Fruit fly (Drosophila melanogaster) whole organism, embryonic: ENCODE data around the gene syd.

ENCODE experiments used
- ATbp ChIP-seq: fragments of 200-800 bp; sonication (Bioruptor generic); optimal IDR thresholded peaks from 2 replicates; lab custom pipeline; 2017; ENCODE audit warnings: missing biosample characterization, mild to moderate bottlenecking, missing genetic modification characterization, missing genetic modification reagents
- Asciz ChIP-seq: fragments of 200-800 bp; sonication (Bioruptor generic); optimal IDR thresholded peaks from 2 replicates; lab custom pipeline; 2017; ENCODE audit warnings: missing biosample characterization, mild to moderate bottlenecking, missing genetic modification characterization, missing genetic modification reagents
- CG10321 ChIP-seq: fragments of 200-800 bp; sonication (Bioruptor generic); IDR thresholded peaks from 2 replicates; pipeline ENCODE4 v1.3.6; 2022; ENCODE audit warnings: missing biosample characterization, missing genetic modification characterization
- CG11085 ChIP-seq: fragments of 200-800 bp; sonication (Bioruptor generic); IDR thresholded peaks from 2 replicates; pipeline ENCODE4 v1.3.6; 2022; ENCODE audit warnings: missing biosample characterization, missing genetic modification characterization
- CG11456 ChIP-seq: fragments of 200-800 bp; sonication (Bioruptor generic); IDR thresholded peaks from 3 replicates; pipeline ENCODE4 v1.3.6; 2022; ENCODE audit warnings: missing biosample characterization, missing genetic modification characterization
- CG11560 ChIP-seq: fragments of 200-800 bp; sonication (Bioruptor generic); IDR thresholded peaks from 3 replicates; pipeline ENCODE4 v1.3.6; 2022; ENCODE audit warnings: missing biosample characterization, missing genetic modification characterization
- CG12155 ChIP-seq: fragments of 200-800 bp; sonication (Bioruptor generic); optimal IDR thresholded peaks from 3 replicates; lab custom pipeline; 2016; ENCODE audit warnings: missing biosample characterization, missing genetic modification characterization
- CG12769 ChIP-seq: fragments of 200-800 bp; sonication (Bioruptor generic); optimal IDR thresholded peaks from 2 replicates; lab custom pipeline; 2019; ENCODE audit warnings: missing biosample characterization, mild to moderate bottlenecking, missing genetic modification characterization, moderate library complexity
- CG12942 ChIP-seq: fragments of 200-800 bp; sonication (Bioruptor generic); optimal IDR thresholded peaks from 3 replicates; lab custom pipeline; 2016; ENCODE audit warnings: missing biosample characterization, missing genetic modification characterization
- CG17612 ChIP-seq: fragments of 200-800 bp; sonication (Bioruptor generic); IDR thresholded peaks from 2 replicates; pipeline ENCODE4 v1.3.6; 2022; ENCODE audit warnings: missing biosample characterization, missing genetic modification characterization
- CG18476 ChIP-seq: fragments of 200-800 bp; sonication (Bioruptor generic); optimal IDR thresholded peaks from 2 replicates; lab custom pipeline; 2016; ENCODE audit warnings: missing biosample characterization, mild to moderate bottlenecking, missing genetic modification characterization
- CG2199 ChIP-seq: fragments of 200-800 bp; sonication (Bioruptor generic); IDR thresholded peaks from 3 replicates; pipeline ENCODE4 v1.3.6; 2022; ENCODE audit warnings: missing biosample characterization, missing genetic modification characterization
- CG2678 ChIP-seq: fragments of 200-800 bp; sonication (Bioruptor generic); optimal IDR thresholded peaks from 3 replicates; lab custom pipeline; 2019; ENCODE audit warnings: missing biosample characterization, mild to moderate bottlenecking, missing genetic modification characterization, moderate library complexity
- CG2875 ChIP-seq: fragments of 200-800 bp; sonication (Bioruptor generic); optimal IDR thresholded peaks from 2 replicates; lab custom pipeline; 2017; ENCODE audit warnings: missing biosample characterization, mild to moderate bottlenecking, missing genetic modification characterization, missing genetic modification reagents
- CG34422 ChIP-seq: fragments of 200-800 bp; sonication (Bioruptor generic); IDR thresholded peaks from 3 replicates; pipeline ENCODE4 v1.3.6; 2022; ENCODE audit warnings: missing biosample characterization, missing genetic modification characterization
- CG4707 ChIP-seq: fragments of 200-800 bp; sonication (Bioruptor generic); optimal IDR thresholded peaks from 2 replicates; lab custom pipeline; 2018; ENCODE audit warnings: missing biosample characterization, mild to moderate bottlenecking, missing genetic modification characterization, moderate library complexity
- CG5245 ChIP-seq: fragments of 200-800 bp; sonication (Bioruptor generic); optimal IDR thresholded peaks from 3 replicates; lab custom pipeline; 2016; ENCODE audit warnings: missing biosample characterization, missing genetic modification characterization
- CG6791 ChIP-seq: fragments of 200-800 bp; sonication (Bioruptor generic); IDR thresholded peaks from 3 replicates; pipeline ENCODE4 v1.3.6; 2022; ENCODE audit warnings: missing biosample characterization, missing genetic modification characterization; ENCODE audit not compliant: partially characterized antibody
- CG8290 ChIP-seq, 3 experiments: fragments of 200-800 bp; sonication (Bioruptor generic); optimal IDR thresholded peaks; 2 replicates each; lab custom pipeline; 2016 to 2019; ENCODE audit warnings: missing biosample characterization in 3 of 3, missing genetic modification characterization in 3 of 3, mild to moderate bottlenecking in 2 of 3, moderate library complexity in 1 of 3
- Chrac-16 ChIP-seq: fragments of 200-800 bp; sonication (Bioruptor generic); optimal IDR thresholded peaks from 3 replicates; lab custom pipeline; 2016; ENCODE audit warnings: missing biosample characterization, missing genetic modification characterization
- Hr3 ChIP-seq: fragments of 200-800 bp; sonication (Bioruptor generic); optimal IDR thresholded peaks from 3 replicates; lab custom pipeline; 2016; ENCODE audit warnings: missing biosample characterization, missing genetic modification characterization
- Hr78 ChIP-seq, 2 experiments: fragments of 200-800 bp in 1 of 2; fragments of >200 bp in 1 of 2; sonication (Bioruptor generic) in 1 of 2; optimal IDR thresholded peaks; 2 replicates each; lab custom pipeline; 2017 to 2019; ENCODE audit warnings: missing biosample characterization in 2 of 2, missing genetic modification characterization in 2 of 2, mild to moderate bottlenecking in 1 of 2, moderate library complexity in 1 of 2
- Jarid2 ChIP-seq: fragments of 200-800 bp; sonication (Bioruptor generic); optimal IDR thresholded peaks from 3 replicates; lab custom pipeline; 2017; ENCODE audit warnings: mild to moderate bottlenecking, missing biosample characterization, missing genetic modification reagents, missing genetic modification characterization
- MBD-R2 ChIP-seq: fragments of 200-800 bp; sonication (Bioruptor generic); IDR thresholded peaks from 2 replicates; pipeline ENCODE4 v1.3.6; 2022; ENCODE audit warnings: missing biosample characterization, missing genetic modification characterization
- MESR4 ChIP-seq: fragments of 200-800 bp; sonication (Bioruptor generic); optimal IDR thresholded peaks from 2 replicates; lab custom pipeline; 2018; ENCODE audit warnings: missing biosample characterization, mild to moderate bottlenecking, missing genetic modification characterization, moderate library complexity
- MTF-1 ChIP-seq: fragments of 200-800 bp; sonication (Bioruptor generic); optimal IDR thresholded peaks from 2 replicates; lab custom pipeline; 2018; ENCODE audit warnings: missing biosample characterization, mild to moderate bottlenecking, missing genetic modification characterization, borderline replicate concordance
- Nf-YC ChIP-seq: fragments of 200-800 bp; optimal IDR thresholded peaks from 3 replicates; lab custom pipeline; 2019; ENCODE audit warnings: missing biosample characterization, mild to moderate bottlenecking, missing genetic modification characterization, moderate library complexity
- Ravus ChIP-seq: fragments of 200-800 bp; sonication (Bioruptor generic); IDR thresholded peaks from 2 replicates; pipeline ENCODE4 v1.3.6; 2022; ENCODE audit warnings: missing biosample characterization, missing genetic modification characterization
- Sry-δ ChIP-seq: fragments of 200-800 bp; sonication (Bioruptor generic); optimal IDR thresholded peaks from 2 replicates; lab custom pipeline; 2016; ENCODE audit warnings: missing biosample characterization, missing genetic modification characterization
- Ssrp ChIP-seq: fragments of 200-800 bp; sonication (Bioruptor generic); optimal IDR thresholded peaks from 2 replicates; lab custom pipeline; 2018; ENCODE audit warnings: missing biosample characterization, mild to moderate bottlenecking, missing genetic modification characterization, moderate library complexity
- ase ChIP-seq: fragments of 200-800 bp; sonication (Bioruptor generic); IDR thresholded peaks from 3 replicates; pipeline ENCODE4 v1.3.6; 2022; ENCODE audit warnings: missing biosample characterization, missing genetic modification characterization
- bbx ChIP-seq: fragments of 200-800 bp; sonication (Bioruptor generic); IDR thresholded peaks from 2 replicates; pipeline ENCODE4 v1.3.6; 2022; ENCODE audit warnings: missing biosample characterization, missing genetic modification characterization; ENCODE audit not compliant: partially characterized antibody
- bowl ChIP-seq: fragments of 200-800 bp; sonication (Bioruptor generic); IDR thresholded peaks from 2 replicates; pipeline ENCODE4 v1.3.6; 2022; ENCODE audit warnings: missing biosample characterization, missing genetic modification characterization
- btn ChIP-seq: fragments of 200-800 bp; sonication (Bioruptor generic); optimal IDR thresholded peaks from 2 replicates; lab custom pipeline; 2016; ENCODE audit warnings: missing biosample characterization, missing genetic modification characterization
- cato ChIP-seq: fragments of 200-800 bp; sonication (Bioruptor generic); optimal IDR thresholded peaks from 2 replicates; lab custom pipeline; 2016; ENCODE audit warnings: missing biosample characterization, missing genetic modification characterization, borderline replicate concordance
- dm ChIP-seq: fragments of 200-800 bp; sonication (Bioruptor generic); optimal IDR thresholded peaks from 3 replicates; lab custom pipeline; 2016; ENCODE audit warnings: missing biosample characterization, missing genetic modification characterization
- dmrt99B ChIP-seq: fragments of 200-800 bp; sonication (Bioruptor generic); optimal IDR thresholded peaks from 2 replicates; lab custom pipeline; 2018; ENCODE audit warnings: missing biosample characterization, mild to moderate bottlenecking, missing genetic modification characterization, moderate library complexity
- emc ChIP-seq: fragments of 200-800 bp; sonication (Bioruptor generic); optimal IDR thresholded peaks from 2 replicates; lab custom pipeline; 2016; ENCODE audit warnings: missing biosample characterization, missing genetic modification characterization
- esg ChIP-seq: fragments of 200-800 bp; sonication (Bioruptor generic); conservative IDR thresholded peaks from 2 replicates; pipeline ENCODE4 v1.3.6; 2022; ENCODE audit warnings: missing biosample characterization, missing genetic modification characterization
- ewg ChIP-seq: fragments of 200-800 bp; sonication (Bioruptor generic); optimal IDR thresholded peaks from 3 replicates; lab custom pipeline; 2017; ENCODE audit warnings: mild to moderate bottlenecking, missing biosample characterization, missing genetic modification reagents, missing genetic modification characterization
- gt ChIP-seq: fragments of 200-800 bp; sonication (Bioruptor generic); IDR thresholded peaks from 2 replicates; pipeline ENCODE4 v1.3.6; 2022; ENCODE audit warnings: missing biosample characterization, missing genetic modification characterization
- ham ChIP-seq: fragments of 200-800 bp; sonication (Bioruptor generic); IDR thresholded peaks from 2 replicates; pipeline ENCODE4 v1.3.6; 2022; ENCODE audit warnings: missing biosample characterization, missing genetic modification characterization
- pita ChIP-seq: fragments of 200-800 bp; sonication (Bioruptor generic); optimal IDR thresholded peaks from 2 replicates; lab custom pipeline; 2017; ENCODE audit warnings: missing biosample characterization, mild to moderate bottlenecking, missing genetic modification characterization
- sisA ChIP-seq: fragments of 200-800 bp; sonication (Bioruptor generic); IDR thresholded peaks from 2 replicates; pipeline ENCODE4 v1.3.6; 2022; ENCODE audit warnings: missing biosample characterization, missing genetic modification characterization
- stc ChIP-seq: fragments of 200-800 bp; sonication (Bioruptor generic); IDR thresholded peaks from 2 replicates; pipeline ENCODE4 v1.3.6; 2022; ENCODE audit warnings: missing biosample characterization, missing genetic modification characterization
- tio ChIP-seq: fragments of 200-800 bp; sonication (Bioruptor generic); optimal IDR thresholded peaks from 2 replicates; lab custom pipeline; 2017; ENCODE audit warnings: missing biosample characterization, missing genetic modification characterization, inconsistent platforms
- tup ChIP-seq: fragments of 200-800 bp; sonication (Bioruptor generic); optimal IDR thresholded peaks from 2 replicates; lab custom pipeline; 2016; ENCODE audit warnings: missing biosample characterization, mild to moderate bottlenecking, missing genetic modification characterization, moderate library complexity
- vnd ChIP-seq: fragments of 200-800 bp; sonication (Bioruptor generic); IDR thresholded peaks from 3 replicates; pipeline ENCODE4 v1.3.6; 2022; ENCODE audit warnings: missing biosample characterization, missing genetic modification characterization; ENCODE audit not compliant: partially characterized antibody
- yki ChIP-seq: fragments of >200 bp; optimal IDR thresholded peaks from 3 replicates; lab custom pipeline; 2018

Gene syd

DNA sequence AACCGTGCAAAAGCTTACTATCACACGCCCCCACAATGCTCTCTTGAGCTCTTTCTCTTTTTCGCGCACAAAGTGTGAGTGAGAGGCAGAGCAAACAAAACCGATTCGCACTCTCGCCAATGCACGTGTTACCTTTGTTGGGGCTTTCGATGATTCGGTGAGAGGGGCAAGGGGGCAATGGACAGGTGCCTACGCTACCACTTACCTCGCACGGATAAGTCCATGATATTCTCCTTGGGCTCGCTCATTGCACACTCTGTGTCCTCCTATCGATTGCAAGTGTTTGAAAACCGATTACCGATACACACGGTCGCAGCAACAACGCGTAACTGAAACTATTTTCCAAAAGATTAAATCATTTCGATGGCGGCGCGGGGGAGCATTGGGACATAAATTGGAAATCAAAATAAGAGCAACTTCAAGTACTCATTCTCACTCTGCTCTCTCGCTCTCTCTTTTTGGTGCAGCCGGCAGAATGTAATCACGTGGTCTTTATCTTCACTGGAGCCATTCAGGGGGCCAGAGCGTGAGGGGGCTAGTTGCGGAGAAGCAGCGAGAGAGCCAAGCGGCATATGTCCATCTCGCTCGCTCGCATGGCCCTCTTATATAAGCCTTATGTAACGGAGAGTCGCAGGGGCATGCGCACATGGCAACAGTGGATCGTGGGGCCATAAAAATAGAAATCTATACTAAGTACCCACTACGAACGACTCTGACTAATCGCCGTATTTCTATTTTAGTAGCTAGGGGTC is 68.7 kb downstream of the syd start, which contains the start of gene Pdp1 (continued):
- TF ChIP-seq MESR4 (GFP tag; lab: Kevin White, UChicago) (no peak), CG2678 (tag; lab: Kevin White, UChicago) (peak; percentile 24), CG10321 (peak; percentile 94), btn (GFP tag; lab: Kevin White, UChicago) (no peak), Chrac-16 (GFP tag; lab: Kevin White, UChicago) (no peak), esg (GFP tag; lab: Robert Waterston, UW) (no peak), ase (GFP tag; lab: Robert Waterston, UW) (no peak), bowl (no peak), gt (GFP tag; lab: Robert Waterston, UW) (no peak), CG8290 (GFP tag; optimal IDR thresholded peaks at IDR 0.05; lab: Kevin White, UChicago) (no peak), CG8290 (tag; optimal IDR thresholded peaks at IDR 0.05; lab: Kevin White, UChicago) (peak; percentile 22 to 86), bbx (GFP tag; lab: Robert Waterston, UW) (peak; percentile 51), tup (no peak), CG2875 (no peak), Jarid2 (GFP tag; lab: Kevin White, UChicago) (no peak), CG18476 (GFP tag; lab: Kevin White, UChicago) (no peak), CG12942 (GFP tag; lab: Kevin White, UChicago) (no peak), CG17612 (GFP tag; lab: Robert Waterston, UW) (no peak), CG4707 (GFP tag; lab: Kevin White, UChicago) (peak; percentile 48), CG34422 (peak; percentile 89; the same call in 2 of the 3 replicates), vnd (peak; percentile 49; the same call in 1 of the 3 replicates), Nf-YC (tag; lab: Kevin White, UChicago) (peak; percentile 23), tio (no peak), yki (lab: Kevin White, UChicago) (peak; percentile 60), ham (GFP tag; lab: Robert Waterston, UW) (no peak), pita (GFP tag; lab: Kevin White, UChicago) (no peak), CG5245 (GFP tag; lab: Kevin White, UChicago) (no peak), CG11085 (GFP tag; lab: Robert Waterston, UW) (no peak), Hr78 (GFP tag; optimal IDR thresholded peaks at IDR 0.05; lab: Kevin White, UChicago) (peak in 1 of 2 experiments; percentile 68), Asciz (GFP tag; lab: Kevin White, UChicago) (no peak), emc (GFP tag; lab: Kevin White, UChicago) (no peak), Sry-δ (GFP tag; lab: Kevin White, UChicago) (peak; percentile 20), sisA (GFP tag; lab: Robert Waterston, UW) (no peak), CG11560 (tag; lab: Robert Waterston, UW) (no peak), dm (GFP tag; lab: Kevin White, UChicago) (peak; percentile 94), CG12769 (tag; lab: Kevin White, UChicago) (peak; percentile 23), CG12155 (GFP tag; lab: Kevin White, UChicago) (no peak), Ssrp (tag; lab: Kevin White, UChicago) (no peak), MTF-1 (no peak), CG11456 (no peak; the same call in 2 of the 3 replicates), MBD-R2 (peak; percentile 9; the same call in 1 of the 2 replicates), ewg (no peak), CG2199 (GFP tag; lab: Robert Waterston, UW) (no peak; the same call in 2 of the 3 replicates), Ravus (GFP tag; lab: Robert Waterston, UW) (no peak), CG6791 (GFP tag; lab: Robert Waterston, UW) (peak; percentile 65; the same call in 1 of the 3 replicates), cato (GFP tag; lab: Kevin White, UChicago) (no peak), Hr3 (GFP tag; lab: Kevin White, UChicago) (no peak), stc (0 out of 2 replicates have a peak, but pooled peaks have one; percentile 18), ATbp (peak; percentile 19), dmrt99B (tag; lab: Kevin White, UChicago) (peak; percentile 35)
